Worm (Caenorhabditis elegans) whole organism, L3 larva: Measurements from ENCODE around the gene spp-9.

Experiments
- R02D3.7 ChIP-seq: fragments of 150-350 bp; optimal IDR thresholded peaks from 2 replicates; lab custom pipeline; 2014; ENCODE audit warnings: missing biosample characterization, missing genetic modification characterization
- aly-2 ChIP-seq: fragments of 150-350 bp; optimal IDR thresholded peaks from 2 replicates; lab custom pipeline; 2014; ENCODE audit warnings: missing biosample characterization, missing genetic modification characterization
- nhr-237 ChIP-seq: fragments of 150-350 bp; optimal IDR thresholded peaks from 2 replicates; lab custom pipeline; 2014; ENCODE audit warnings: missing biosample characterization, missing genetic modification characterization
- unc-39 ChIP-seq: sonication (generic microtip); optimal IDR thresholded peaks from 4 replicates; lab custom pipeline; 2017; ENCODE audit warnings: missing biosample characterization, missing genetic modification characterization
- unc-62 ChIP-seq: fragments of 150-350 bp; sonication (generic microtip); optimal IDR thresholded peaks from 4 replicates; lab custom pipeline; 2014; ENCODE audit warnings: missing biosample characterization, missing genetic modification reagents, missing genetic modification characterization

DNA sequence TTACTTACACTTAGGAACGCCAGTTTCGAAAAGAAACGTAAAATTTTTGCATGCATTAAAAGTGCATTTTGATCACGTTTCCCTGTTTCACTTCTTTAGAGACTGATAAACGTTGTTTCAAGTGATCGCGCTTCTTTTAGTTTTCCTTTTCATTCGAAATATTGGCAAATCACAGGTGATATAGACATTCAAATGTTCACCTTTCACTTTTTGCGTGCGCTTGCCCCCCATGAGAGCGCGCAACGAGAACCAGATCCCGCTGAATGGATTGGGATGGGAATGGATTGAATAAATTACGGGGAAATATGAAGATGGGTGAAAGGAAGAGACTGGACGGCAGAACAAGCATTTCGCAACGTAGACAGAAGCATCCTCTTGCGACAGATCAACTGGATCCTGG is 26.0 kb upstream of the spp-9 start:
- TF ChIP-seq unc-62 (GFP tag; lab: Kevin White, UChicago) (no peak), unc-39 (no peak), nhr-237 (no peak), R02D3.7 (tag; lab: Kevin White, UChicago) (no peak), aly-2 (tag; lab: Kevin White, UChicago) (no peak)
